Fruit fly (Drosophila melanogaster) whole organism, embryonic: Measurements from ENCODE around the gene CG32668.
A peak's percentile ranks its signal among the peaks of the same experiment; 100 is the strongest.

Experiments used
- ATbp ChIP-seq: fragments of 200-800 bp; sonication (Bioruptor generic); optimal IDR thresholded peaks from 2 replicates; lab custom pipeline; 2017; ENCODE audit warnings: missing biosample characterization, mild to moderate bottlenecking, missing genetic modification characterization, missing genetic modification reagents
- Aef1 ChIP-seq: fragments of 200-800 bp; sonication (Bioruptor generic); IDR thresholded peaks from 3 replicates; pipeline ENCODE4 v1.3.6; 2022; ENCODE audit warnings: missing biosample characterization, missing genetic modification characterization
- CG12659 ChIP-seq: fragments of 200-800 bp; sonication (Bioruptor generic); optimal IDR thresholded peaks from 3 replicates; lab custom pipeline; 2017; ENCODE audit warnings: mild to moderate bottlenecking, missing biosample characterization, missing genetic modification reagents, missing genetic modification characterization
- CG14860 ChIP-seq: fragments of 200-800 bp; sonication (Bioruptor generic); IDR thresholded peaks from 3 replicates; pipeline ENCODE4 v1.3.6; 2022; ENCODE audit warnings: missing biosample characterization, missing genetic modification characterization; ENCODE audit not compliant: partially characterized antibody
- CG15479 ChIP-seq: fragments of 200-800 bp; sonication (Bioruptor generic); optimal IDR thresholded peaks from 3 replicates; lab custom pipeline; 2019; ENCODE audit warnings: missing biosample characterization, mild to moderate bottlenecking, missing genetic modification characterization, moderate library complexity
- CG17359 ChIP-seq: fragments of 200-800 bp; sonication (Bioruptor generic); optimal IDR thresholded peaks from 3 replicates; lab custom pipeline; 2018; ENCODE audit warnings: missing biosample characterization, mild to moderate bottlenecking, missing genetic modification characterization, moderate library complexity
- CG17385 ChIP-seq: fragments of 200-800 bp; sonication (Bioruptor generic); optimal IDR thresholded peaks from 3 replicates; lab custom pipeline; 2018; ENCODE audit warnings: missing biosample characterization, mild to moderate bottlenecking, missing genetic modification characterization
- CG18262 ChIP-seq: fragments of 200-800 bp; optimal IDR thresholded peaks from 3 replicates; lab custom pipeline; 2019; ENCODE audit warnings: missing biosample characterization, mild to moderate bottlenecking, missing genetic modification characterization, moderate library complexity
- CG2202 ChIP-seq: fragments of 200-800 bp; sonication (Bioruptor generic); optimal IDR thresholded peaks from 2 replicates; lab custom pipeline; 2018; ENCODE audit warnings: missing biosample characterization, mild to moderate bottlenecking, missing genetic modification characterization
- CG2875 ChIP-seq: fragments of 200-800 bp; sonication (Bioruptor generic); optimal IDR thresholded peaks from 2 replicates; lab custom pipeline; 2017; ENCODE audit warnings: missing biosample characterization, mild to moderate bottlenecking, missing genetic modification characterization, missing genetic modification reagents
- CG30403 ChIP-seq: fragments of 200-800 bp; sonication (Bioruptor generic); optimal IDR thresholded peaks from 3 replicates; lab custom pipeline; 2016; ENCODE audit warnings: missing biosample characterization, missing genetic modification characterization
- CG3065 ChIP-seq: fragments of 200-800 bp; sonication (Bioruptor generic); optimal IDR thresholded peaks from 2 replicates; lab custom pipeline; 2016; ENCODE audit warnings: missing biosample characterization, missing genetic modification characterization
- CG31365 ChIP-seq: fragments of 200-800 bp; sonication (Bioruptor generic); optimal IDR thresholded peaks from 2 replicates; lab custom pipeline; 2018; ENCODE audit warnings: missing biosample characterization, mild to moderate bottlenecking, missing genetic modification characterization
- CG42726 ChIP-seq: fragments of 200-800 bp; sonication (Bioruptor generic); IDR thresholded peaks from 2 replicates; pipeline ENCODE4 v1.3.6; 2022; ENCODE audit warnings: missing biosample characterization, missing genetic modification characterization; ENCODE audit not compliant: partially characterized antibody
- CG8290 ChIP-seq, 3 experiments: fragments of 200-800 bp; sonication (Bioruptor generic); optimal IDR thresholded peaks; 2 replicates each; lab custom pipeline; 2016 to 2019; ENCODE audit warnings: missing biosample characterization in 3 of 3, missing genetic modification characterization in 3 of 3, mild to moderate bottlenecking in 2 of 3, moderate library complexity in 1 of 3
- CG9932 ChIP-seq: fragments of 200-800 bp; sonication (Bioruptor generic); IDR thresholded peaks from 2 replicates; pipeline ENCODE4 v1.3.6; 2022; ENCODE audit warnings: missing biosample characterization, missing genetic modification characterization
- CoRest ChIP-seq: fragments of 200-800 bp; sonication (Bioruptor generic); optimal IDR thresholded peaks from 3 replicates; lab custom pipeline; 2018; ENCODE audit warnings: missing biosample characterization, mild to moderate bottlenecking, missing genetic modification characterization, moderate library complexity
- D19A ChIP-seq: fragments of 200-800 bp; optimal IDR thresholded peaks from 3 replicates; lab custom pipeline; 2019; ENCODE audit warnings: missing biosample characterization, mild to moderate bottlenecking, missing genetic modification characterization, moderate library complexity
- D19B ChIP-seq: fragments of 200-800 bp; sonication (Bioruptor generic); optimal IDR thresholded peaks from 2 replicates; lab custom pipeline; 2017; ENCODE audit warnings: missing biosample characterization, mild to moderate bottlenecking, missing genetic modification characterization
- Dp ChIP-seq: fragments of 200-800 bp; sonication (Bioruptor generic); optimal IDR thresholded peaks from 2 replicates; lab custom pipeline; 2018; ENCODE audit warnings: missing biosample characterization, mild to moderate bottlenecking, missing genetic modification characterization, moderate library complexity
- Drgx ChIP-seq: fragments of 200-800 bp; sonication (Bioruptor generic); IDR thresholded peaks from 2 replicates; pipeline ENCODE4 v1.3.6; 2022; ENCODE audit warnings: missing biosample characterization, missing genetic modification characterization
- Gug ChIP-seq: fragments of 200-800 bp; sonication (Bioruptor generic); IDR thresholded peaks from 4 replicates; pipeline ENCODE4 v1.3.6; 2022; ENCODE audit warnings: missing biosample characterization, missing genetic modification characterization
- HLH3B ChIP-seq: fragments of 200-800 bp; sonication (Bioruptor generic); IDR thresholded peaks from 2 replicates; pipeline ENCODE4 v1.3.6; 2022; ENCODE audit warnings: missing biosample characterization, missing genetic modification characterization
- HLH54F ChIP-seq: fragments of 200-800 bp; sonication (Bioruptor generic); optimal IDR thresholded peaks from 3 replicates; lab custom pipeline; 2016; ENCODE audit warnings: missing biosample characterization, missing genetic modification characterization
- Hr78 ChIP-seq, 2 experiments: fragments of 200-800 bp in 1 of 2; fragments of >200 bp in 1 of 2; sonication (Bioruptor generic) in 1 of 2; optimal IDR thresholded peaks; 2 replicates each; lab custom pipeline; 2017 to 2019; ENCODE audit warnings: missing biosample characterization in 2 of 2, missing genetic modification characterization in 2 of 2, mild to moderate bottlenecking in 1 of 2, moderate library complexity in 1 of 2
- NFAT ChIP-seq: fragments of 200-800 bp; sonication (Bioruptor generic); IDR thresholded peaks from 2 replicates; pipeline ENCODE4 v1.3.6; 2022; ENCODE audit warnings: missing biosample characterization, missing genetic modification characterization
- Side ChIP-seq: fragments of 200-800 bp; sonication (Bioruptor generic); optimal IDR thresholded peaks from 2 replicates; lab custom pipeline; 2016; ENCODE audit warnings: missing biosample characterization, missing genetic modification characterization
- br ChIP-seq: fragments of >200 bp; optimal IDR thresholded peaks from 2 replicates; lab custom pipeline; 2017
- cg ChIP-seq: fragments of 200-800 bp; sonication (Bioruptor generic); optimal IDR thresholded peaks from 3 replicates; lab custom pipeline; 2019; ENCODE audit warnings: missing biosample characterization, mild to moderate bottlenecking, missing genetic modification characterization, moderate library complexity
- chinmo ChIP-seq: fragments of 200-800 bp; sonication (Bioruptor generic); IDR thresholded peaks from 4 replicates; pipeline ENCODE4 v1.3.6; 2022; ENCODE audit warnings: missing biosample characterization, missing genetic modification characterization; ENCODE audit not compliant: partially characterized antibody
- crol ChIP-seq: fragments of 200-800 bp; sonication (Bioruptor generic); IDR thresholded peaks from 2 replicates; pipeline ENCODE4 v1.3.6; 2022; ENCODE audit warnings: missing biosample characterization, missing genetic modification characterization
- cwo ChIP-seq: fragments of 200-800 bp; sonication (Bioruptor generic); optimal IDR thresholded peaks from 3 replicates; lab custom pipeline; 2017; ENCODE audit warnings: missing biosample characterization, missing genetic modification characterization, mild to moderate bottlenecking, moderate library complexity, missing genetic modification reagents
- esg ChIP-seq: fragments of 200-800 bp; sonication (Bioruptor generic); conservative IDR thresholded peaks from 2 replicates; pipeline ENCODE4 v1.3.6; 2022; ENCODE audit warnings: missing biosample characterization, missing genetic modification characterization
- gce ChIP-seq: fragments of 200-800 bp; sonication (Bioruptor generic); IDR thresholded peaks from 3 replicates; pipeline ENCODE4 v1.3.6; 2022; ENCODE audit warnings: missing biosample characterization, missing genetic modification characterization
- gro ChIP-seq: fragments of 200-800 bp; sonication (Bioruptor generic); optimal IDR thresholded peaks from 2 replicates; lab custom pipeline; 2016; ENCODE audit warnings: missing biosample characterization, missing genetic modification characterization
- hth ChIP-seq: fragments of >200 bp; optimal IDR thresholded peaks from 2 replicates; lab custom pipeline; 2017; ENCODE audit warnings: inconsistent platforms
- ind ChIP-seq: fragments of 200-800 bp; sonication (Bioruptor generic); optimal IDR thresholded peaks from 3 replicates; lab custom pipeline; 2016; ENCODE audit warnings: missing biosample characterization, missing genetic modification characterization
- inv ChIP-seq: fragments of 200-800 bp; sonication (Bioruptor generic); IDR thresholded peaks from 2 replicates; pipeline ENCODE4 v1.3.6; 2022; ENCODE audit warnings: missing biosample characterization, missing genetic modification characterization; ENCODE audit not compliant: partially characterized antibody
- kay ChIP-seq: fragments of 200-800 bp; sonication (Bioruptor generic); optimal IDR thresholded peaks from 2 replicates; lab custom pipeline; 2016; ENCODE audit warnings: missing biosample characterization, missing genetic modification characterization
- lbe ChIP-seq: fragments of 200-800 bp; sonication (Bioruptor generic); optimal IDR thresholded peaks from 2 replicates; lab custom pipeline; 2016; ENCODE audit warnings: missing biosample characterization, mild to moderate bottlenecking, missing genetic modification characterization
- lov ChIP-seq, 2 experiments: fragments of 200-800 bp in 1 of 2; fragments of >200 bp in 1 of 2; sonication (Bioruptor generic) in 1 of 2; IDR thresholded peaks in 1 of 2; optimal IDR thresholded peaks in 1 of 2; 2 replicates in 1 of 2; 3 replicates in 1 of 2; pipeline versions ENCODE4 v1.3.6 to Lab custom; 2017 to 2022; ENCODE audit warnings: missing biosample characterization in 1 of 2, missing genetic modification characterization in 1 of 2
- pzg ChIP-seq: fragments of 200-800 bp; sonication (Bioruptor generic); optimal IDR thresholded peaks from 3 replicates; lab custom pipeline; 2018; ENCODE audit warnings: missing biosample characterization, mild to moderate bottlenecking, missing genetic modification characterization, moderate library complexity
- salm ChIP-seq: fragments of 200-800 bp; sonication (Bioruptor generic); optimal IDR thresholded peaks from 2 replicates; lab custom pipeline; 2018; ENCODE audit warnings: missing biosample characterization, mild to moderate bottlenecking, missing genetic modification characterization
- schlank ChIP-seq: fragments of 200-800 bp; sonication (Bioruptor generic); optimal IDR thresholded peaks from 2 replicates; lab custom pipeline; 2018; ENCODE audit warnings: missing biosample characterization, mild to moderate bottlenecking, missing genetic modification characterization
- tll ChIP-seq, 2 experiments: fragments of 200-800 bp in 1 of 2; fragments of >200 bp in 1 of 2; sonication (Bioruptor generic) in 1 of 2; optimal IDR thresholded peaks; 2 replicates each; lab custom pipeline; 2017 to 2019; ENCODE audit warnings: missing biosample characterization in 2 of 2, missing genetic modification characterization in 2 of 2, mild to moderate bottlenecking in 1 of 2, moderate library complexity in 1 of 2

The CG32668 gene

dm6 chrX:11123561-11123960 is 36.0 kb downstream of the CG32668 start (continued):
- TF ChIP-seq CG9932 = no peak
- no peak for TF ChIP-seq cwo
- TF ChIP-seq br (lab: Kevin White, UChicago) = no peak
- no peak for TF ChIP-seq inv (GFP tag; lab: Robert Waterston, UW)
- no peak for TF ChIP-seq CG12659 (GFP tag; lab: Kevin White, UChicago)
- TF ChIP-seq tll (GFP tag; optimal IDR thresholded peaks at IDR 0.05; lab: Kevin White, UChicago) = no peak
- TF ChIP-seq D19B (GFP tag; lab: Kevin White, UChicago) = no peak
- TF ChIP-seq cg (GFP tag; lab: Kevin White, UChicago) = peak; percentile 60
- peak; percentile 97 for TF ChIP-seq CG31365 (tag; lab: Kevin White, UChicago)
- TF ChIP-seq kay (GFP tag; lab: Kevin White, UChicago) = no peak
- TF ChIP-seq CG2875 = no peak
- no peak for TF ChIP-seq Dp (GFP tag; lab: Kevin White, UChicago)
- no peak for TF ChIP-seq CG14860
- TF ChIP-seq crol (GFP tag; lab: Robert Waterston, UW) = no peak
- TF ChIP-seq chinmo (GFP tag; lab: Robert Waterston, UW) = 0 out of 4 replicates have a peak, but pooled peaks have one; percentile 6
- TF ChIP-seq HLH54F (GFP tag; lab: Kevin White, UChicago) = no peak

dm6 chrX:11109670-11110069 is 49.9 kb downstream of the CG32668 start:
- TF ChIP-seq gce (GFP tag; lab: Robert Waterston, UW) (no peak), gro (no peak), CG2202 (tag; lab: Kevin White, UChicago) (no peak), Hr78 (GFP tag; optimal IDR thresholded peaks at IDR 0.05; lab: Kevin White, UChicago) (peak in 1 of 2 experiments; percentile 51)

- TF ChIP-seq crol (GFP tag; lab: Robert Waterston, UW) (0 out of 2 replicates have a peak, but pooled peaks have one; percentile 16), pzg (GFP tag; lab: Kevin White, UChicago) (no peak), CG17385 (GFP tag; lab: Kevin White, UChicago) (no peak), NFAT (GFP tag; lab: Robert Waterston, UW) (peak; percentile 29; the same call in 1 of the 2 replicates), D19A (tag; lab: Kevin White, UChicago) (no peak), ATbp (GFP tag; lab: Kevin White, UChicago) (no peak), Side (no peak), esg (GFP tag; lab: Robert Waterston, UW) (0 out of 2 replicates have a peak, but pooled peaks have one; percentile 17), cg (GFP tag; lab: Kevin White, UChicago) (peak; percentile 54), lov (optimal IDR thresholded peaks at IDR 0.05; lab: Kevin White, UChicago) (no peak), lov (GFP tag; IDR thresholded peaks at IDR 0.05; lab: Robert Waterston, UW) (no peak), Aef1 (no peak), lbe (GFP tag; lab: Kevin White, UChicago) (no peak), ind (GFP tag; lab: Kevin White, UChicago) (peak; percentile 22), CoRest (tag; lab: Kevin White, UChicago) (peak; percentile 9), Gug (peak; percentile 12; the same call in 1 of the 4 replicates), CG15479 (GFP tag; lab: Kevin White, UChicago) (peak; percentile 82), CG18262 (tag; lab: Kevin White, UChicago) (no peak), hth (lab: Kevin White, UChicago) (no peak), schlank (no peak), CG3065 (GFP tag; lab: Kevin White, UChicago) (no peak), salm (tag; lab: Kevin White, UChicago) (no peak), CG30403 (GFP tag; lab: Kevin White, UChicago) (peak; percentile 48), Drgx (GFP tag; lab: Robert Waterston, UW) (peak; percentile 16; the same call in 1 of the 2 replicates), CG8290 (GFP tag; optimal IDR thresholded peaks at IDR 0.05; lab: Kevin White, UChicago) (no peak), CG8290 (tag; optimal IDR thresholded peaks at IDR 0.05; lab: Kevin White, UChicago) (peak in 1 of 2 experiments; percentile 16), CG17359 (peak; percentile 15), CG42726 (0 out of 2 replicates have a peak, but pooled peaks have one; percentile 36), HLH3B (GFP tag; lab: Robert Waterston, UW) (peak; percentile 45)
Observed at dm6 chrX:11108845-11109450, 50.6 kb downstream of the CG32668 start.
